Worm (Caenorhabditis elegans): ENCODE results near the gene F55G7.1.

ce11 chrX:11974629-11975085 lies 50.4 kb downstream of the F55G7.1 start, which contains the start of gene set-6:
- TF ChIP-seq flt-1 (GFP tag; IDR thresholded peaks at IDR 0.05): no peak
- no peak for TF ChIP-seq tab-1 (GFP tag; IDR thresholded peaks at IDR 0.05)
- TF ChIP-seq ztf-23 (GFP tag; IDR thresholded peaks at IDR 0.05): no peak
- no peak for TF ChIP-seq ztf-29 (GFP tag; IDR thresholded peaks at IDR 0.05)
- TF ChIP-seq T22C8.4 (GFP tag; IDR thresholded peaks at IDR 0.05): peak; percentile 60; the same call in 1 of the 2 replicates
- TF ChIP-seq ref-1 (GFP tag; conservative IDR thresholded peaks at IDR 0.05): no peak
